Worm (Caenorhabditis elegans) whole organism, mixed stage, embryonic: Measurements from ENCODE around the gene srx-88.

Experiments used
- M03D4.4 ChIP-seq: sonication (generic microtip); optimal IDR thresholded peaks from 2 replicates; lab custom pipeline; 2017; ENCODE audit warnings: mild to moderate bottlenecking, missing genetic modification characterization, missing compliant biosample characterization
- bed-3 ChIP-seq: fragments of 200-800 bp; sonication (Bioruptor generic); optimal IDR thresholded peaks from 3 replicates; lab custom pipeline; 2018; ENCODE audit warnings: mild to moderate bottlenecking, missing genetic modification characterization, moderate library complexity, missing compliant biosample characterization
- blmp-1 ChIP-seq: fragments of 150-350 bp; optimal IDR thresholded peaks from 2 replicates; lab custom pipeline; 2014; ENCODE audit warnings: missing biosample characterization, missing genetic modification characterization
- ceh-39 ChIP-seq: fragments of 150-350 bp; optimal IDR thresholded peaks from 2 replicates; lab custom pipeline; 2014; ENCODE audit warnings: missing biosample characterization, missing genetic modification characterization
- ceh-43 ChIP-seq: fragments of 200-800 bp; sonication (Bioruptor generic); optimal IDR thresholded peaks from 2 replicates; lab custom pipeline; 2018; ENCODE audit warnings: mild to moderate bottlenecking, missing genetic modification characterization, moderate library complexity, missing compliant biosample characterization
- ceh-83 ChIP-seq: fragments of 200-800 bp; sonication (Bioruptor generic); optimal IDR thresholded peaks from 2 replicates; lab custom pipeline; 2018; ENCODE audit warnings: mild to moderate bottlenecking, missing genetic modification characterization, missing compliant biosample characterization
- ces-1 ChIP-seq: fragments of 150-350 bp; optimal IDR thresholded peaks from 2 replicates; lab custom pipeline; 2014; ENCODE audit warnings: missing biosample characterization, missing genetic modification reagents, missing genetic modification characterization
- drap-1 ChIP-seq: fragments of 200-800 bp; sonication (Bioruptor generic); optimal IDR thresholded peaks from 3 replicates; lab custom pipeline; 2018; ENCODE audit warnings: mild to moderate bottlenecking, missing genetic modification characterization, missing compliant biosample characterization
- elt-1 ChIP-seq: sonication (generic microtip); optimal IDR thresholded peaks from 2 replicates; lab custom pipeline; 2017; ENCODE audit warnings: missing genetic modification characterization, mild to moderate bottlenecking, missing compliant biosample characterization, antibody characterized with exemption, moderate library complexity, borderline replicate concordance; ENCODE audit not compliant: insufficient read depth
- elt-3 ChIP-seq: fragments of 150-350 bp; optimal IDR thresholded peaks from 2 replicates; lab custom pipeline; 2014; ENCODE audit warnings: missing biosample characterization, missing genetic modification characterization
- flh-1 ChIP-seq: fragments of 200-800 bp; sonication (Bioruptor generic); optimal IDR thresholded peaks from 2 replicates; lab custom pipeline; 2018; ENCODE audit warnings: mild to moderate bottlenecking, missing genetic modification characterization, moderate library complexity, missing compliant biosample characterization
- hlh-1 ChIP-seq: fragments of 150-350 bp; optimal IDR thresholded peaks from 2 replicates; lab custom pipeline; 2014; ENCODE audit warnings: missing biosample characterization, missing genetic modification reagents, missing genetic modification characterization
- lin-13 ChIP-seq: fragments of 150-350 bp; optimal IDR thresholded peaks from 2 replicates; lab custom pipeline; 2014; ENCODE audit warnings: missing biosample characterization, missing genetic modification characterization
- lin-32 ChIP-seq: fragments of 200-800 bp; sonication (Bioruptor generic); optimal IDR thresholded peaks from 2 replicates; lab custom pipeline; 2018; ENCODE audit warnings: mild to moderate bottlenecking, missing genetic modification characterization, missing compliant biosample characterization
- lsy-2 ChIP-seq: fragments of 150-350 bp; optimal IDR thresholded peaks from 2 replicates; lab custom pipeline; 2014; ENCODE audit warnings: missing biosample characterization, missing genetic modification characterization
- mab-5 ChIP-seq: fragments of 150-350 bp; optimal IDR thresholded peaks from 2 replicates; lab custom pipeline; 2014; ENCODE audit warnings: missing biosample characterization, missing genetic modification characterization
- mep-1 ChIP-seq: fragments of 150-350 bp; optimal IDR thresholded peaks from 2 replicates; lab custom pipeline; 2017; ENCODE audit warnings: missing biosample characterization, missing genetic modification reagents, missing genetic modification characterization, inconsistent platforms
- mls-2 ChIP-seq: sonication (generic microtip); optimal IDR thresholded peaks from 2 replicates; lab custom pipeline; 2016; ENCODE audit warnings: mild to moderate bottlenecking, missing genetic modification characterization, moderate library complexity, missing compliant biosample characterization
- nhr-12 ChIP-seq: fragments of 150-350 bp; optimal IDR thresholded peaks from 2 replicates; lab custom pipeline; 2014; ENCODE audit warnings: missing biosample characterization, missing genetic modification characterization
- nhr-2 ChIP-seq: fragments of 150-350 bp; optimal IDR thresholded peaks from 2 replicates; lab custom pipeline; 2014; ENCODE audit warnings: missing biosample characterization, missing genetic modification characterization
- nhr-76 ChIP-seq: sonication (generic microtip); optimal IDR thresholded peaks from 2 replicates; lab custom pipeline; 2017; ENCODE audit warnings: missing biosample characterization, missing genetic modification characterization
- pha-4 ChIP-seq: fragments of 150-350 bp; optimal IDR thresholded peaks from 2 replicates; lab custom pipeline; 2018; ENCODE audit warnings: missing biosample characterization, missing genetic modification reagents, missing genetic modification characterization
- snpc-4 ChIP-seq: fragments of 150-350 bp; optimal IDR thresholded peaks from 2 replicates; lab custom pipeline; 2014; ENCODE audit warnings: missing biosample characterization, missing genetic modification characterization
- sptf-1 ChIP-seq: sonication (generic microtip); optimal IDR thresholded peaks from 2 replicates; lab custom pipeline; 2017; ENCODE audit warnings: mild to moderate bottlenecking, missing genetic modification characterization, moderate library complexity, missing compliant biosample characterization
- tbx-8 ChIP-seq: fragments of 200-800 bp; sonication (Bioruptor generic); optimal IDR thresholded peaks from 2 replicates; lab custom pipeline; 2018; ENCODE audit warnings: mild to moderate bottlenecking, missing genetic modification characterization, moderate library complexity, missing compliant biosample characterization
- unc-62 ChIP-seq: fragments of 150-350 bp; optimal IDR thresholded peaks from 2 replicates; lab custom pipeline; 2014; ENCODE audit warnings: missing biosample characterization, missing genetic modification reagents, missing genetic modification characterization
- zip-8 ChIP-seq: fragments of 150-350 bp; optimal IDR thresholded peaks from 2 replicates; lab custom pipeline; 2014; ENCODE audit warnings: missing biosample characterization, missing genetic modification characterization
- ztf-11 ChIP-seq: fragments of 150-350 bp; optimal IDR thresholded peaks from 2 replicates; lab custom pipeline; 2014; ENCODE audit warnings: missing biosample characterization, missing genetic modification characterization

Gene srx-88

DNA sequence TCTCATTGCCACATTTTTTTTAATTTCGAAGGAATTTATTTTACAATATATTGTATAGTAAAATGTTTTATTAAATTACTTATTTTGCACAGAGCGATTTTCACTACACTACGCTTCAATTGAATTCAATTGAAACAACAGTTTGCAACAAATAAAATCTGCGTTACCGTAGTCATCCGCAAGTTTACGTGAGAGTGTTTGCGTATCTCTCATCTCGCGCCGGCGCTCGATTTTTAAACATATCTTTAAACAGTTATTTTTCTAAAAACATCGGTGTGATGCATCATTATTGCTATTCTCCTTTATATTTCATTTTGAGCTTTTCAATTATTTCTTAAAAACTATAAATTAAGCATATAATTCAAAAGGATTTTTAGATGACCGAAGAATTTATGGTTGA lies 29.1 kb upstream of the srx-88 start, which contains the start of gene duo-1:
Gene duo-1 (plus strand): TSS at position 371 of the 400 bp plus-strand sequence.
- TF ChIP-seq lsy-2 (tag; lab: Kevin White, UChicago) (peak; percentile 76), lin-13 (tag; lab: Kevin White, UChicago) (no peak)

DNA sequence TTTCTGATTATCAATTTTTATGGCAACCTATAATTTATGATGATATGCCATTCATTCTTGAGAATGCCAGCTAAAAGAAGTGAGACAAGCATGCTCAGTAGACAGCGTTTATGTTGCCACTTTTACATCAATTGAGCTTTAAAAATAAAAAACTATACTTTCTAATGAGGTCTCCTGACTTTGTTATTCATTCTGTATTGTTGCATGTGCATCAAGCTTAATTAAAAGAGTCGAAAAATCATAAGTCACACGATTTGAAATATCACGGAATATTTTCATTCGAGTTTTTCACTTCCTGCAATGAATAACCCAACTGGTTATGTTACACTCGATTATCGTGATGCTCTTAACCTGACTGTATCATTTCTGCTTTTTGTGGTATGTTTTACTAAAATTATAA lies 20.7 kb upstream of the srx-88 start, which contains the start of gene srx-86:
Gene srx-86 (plus strand): TSS at position 301 of the 400 bp plus-strand sequence.
- no peak for TF ChIP-seq ceh-83
- TF ChIP-seq mab-5 (tag; lab: Kevin White, UChicago) = no peak
- no peak for TF ChIP-seq blmp-1 (tag; lab: Kevin White, UChicago)
- no peak for TF ChIP-seq zip-8 (tag; lab: Kevin White, UChicago)
- no peak for TF ChIP-seq pha-4
- no peak for TF ChIP-seq elt-3 (tag; lab: Kevin White, UChicago)
- TF ChIP-seq elt-1 = no peak
- TF ChIP-seq ztf-11 (tag; lab: Kevin White, UChicago) = no peak
- TF ChIP-seq lsy-2 (tag; lab: Kevin White, UChicago) = no peak
- no peak for TF ChIP-seq nhr-12
- no peak for TF ChIP-seq hlh-1 (tag; lab: Kevin White, UChicago)

DNA sequence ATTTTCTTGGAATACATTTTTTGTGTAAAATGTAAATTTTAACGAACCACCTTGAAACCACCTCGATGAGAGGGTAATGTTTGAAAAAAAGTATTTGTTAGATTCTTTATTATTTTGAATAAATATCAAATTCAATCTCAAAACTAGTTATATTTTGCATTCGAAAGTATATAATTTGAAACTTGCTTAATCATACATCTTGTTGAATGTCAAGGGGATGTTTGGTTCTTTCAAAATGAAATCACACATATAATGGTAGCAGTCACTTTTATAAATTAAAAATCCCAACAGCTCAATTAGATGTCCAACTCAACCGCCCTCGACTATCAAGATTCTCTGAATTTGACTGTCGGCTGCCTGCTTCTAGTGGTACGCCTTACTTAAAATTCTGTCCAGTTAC lies 18.7 kb upstream of the srx-88 start, which contains the start of gene srx-87:
Gene srx-87 (plus strand): TSS at position 301 of the 400 bp plus-strand sequence.
- TF ChIP-seq tbx-8 (no peak), ceh-39 (tag; lab: Kevin White, UChicago) (no peak), mls-2 (tag; lab: Kevin White, UChicago) (no peak), ces-1 (GFP tag; lab: Kevin White, UChicago) (no peak), snpc-4 (tag; lab: Kevin White, UChicago) (no peak), pha-4 (no peak), flh-1 (no peak)

DNA sequence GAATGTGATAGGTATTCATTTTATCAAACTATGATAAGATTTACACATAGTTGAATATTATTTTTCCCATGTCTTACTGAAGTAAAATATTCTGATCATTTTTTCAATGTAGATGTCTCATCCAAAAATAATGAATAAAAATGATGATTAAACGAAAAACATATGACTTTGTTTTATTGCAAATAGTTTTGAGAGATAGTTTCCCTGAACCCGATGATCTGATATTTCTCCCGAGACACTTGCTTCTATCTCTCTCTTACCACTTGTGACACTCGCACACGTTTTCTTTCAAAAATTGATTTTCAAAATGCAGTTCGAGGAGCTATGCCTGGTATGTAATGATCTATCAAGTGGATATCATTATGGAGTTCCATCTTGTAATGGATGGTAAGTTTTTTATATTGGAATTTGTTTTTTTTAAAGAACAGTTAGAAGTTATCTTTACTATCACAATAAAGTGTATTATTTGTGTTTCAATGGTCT lies 13.1 kb upstream of the srx-88 start, which contains the start of the genes nhr-101 and pms-2:
Gene nhr-101 (plus strand): TSS at position 308 of the 483 bp plus-strand sequence.
Gene pms-2 (minus strand): TSS at position 433 of the 483 bp plus-strand sequence.
- TF ChIP-seq ces-1 (GFP tag; lab: Kevin White, UChicago) = no peak
- no peak for TF ChIP-seq ceh-83
- no peak for TF ChIP-seq mls-2 (tag; lab: Kevin White, UChicago)
- no peak for TF ChIP-seq mep-1 (tag; lab: Kevin White, UChicago)
- TF ChIP-seq zip-8 (tag; lab: Kevin White, UChicago) = no peak
- no peak for TF ChIP-seq drap-1 (GFP tag; lab: Kevin White, UChicago)
- no peak for TF ChIP-seq nhr-76 (tag; lab: Kevin White, UChicago)
- TF ChIP-seq lsy-2 (tag; lab: Kevin White, UChicago) = no peak
- no peak for TF ChIP-seq sptf-1 (tag; lab: Kevin White, UChicago)
- TF ChIP-seq, all 35 proteins: peak for 0

DNA sequence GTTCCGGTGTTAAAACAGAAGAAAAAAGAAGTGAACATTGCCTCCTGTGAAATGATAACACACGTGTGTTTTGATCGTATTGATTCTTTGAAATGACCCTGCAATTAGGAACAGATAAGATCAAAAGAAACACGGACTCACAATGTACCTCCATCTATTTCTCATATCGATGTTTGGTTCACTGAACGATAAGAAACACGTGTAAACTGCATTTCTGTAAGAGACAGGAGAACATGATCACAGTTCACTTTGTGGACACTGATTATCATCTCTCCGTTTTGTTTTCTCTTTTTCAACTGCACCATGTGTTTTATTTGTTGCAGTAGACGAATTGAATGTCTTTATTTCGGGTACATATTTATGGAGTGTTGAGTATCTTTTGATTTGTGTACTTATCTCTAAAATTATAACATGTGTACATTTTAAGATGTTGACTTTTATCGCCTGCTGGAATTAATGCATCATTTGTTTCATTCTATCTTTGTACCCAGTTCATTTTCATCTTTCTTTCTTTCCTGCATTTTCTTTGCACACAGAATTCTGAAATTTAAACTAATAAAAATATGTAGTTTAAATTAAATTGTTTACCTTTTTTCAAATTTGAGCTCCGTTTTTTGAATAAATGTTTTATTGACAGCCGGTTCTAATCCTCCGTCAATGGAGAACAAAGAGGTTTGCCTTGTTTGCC lies 10.4 kb upstream of the srx-88 start, which contains the start of the genes H12C20.7 and nhr-68:
Gene H12C20.7 (minus strand): TSS at position 188 of the 688 bp plus-strand sequence.
Gene nhr-68 (plus strand): TSS at position 638 of the 688 bp plus-strand sequence.
- TF ChIP-seq nhr-12 = no peak
- TF ChIP-seq ceh-43 (GFP tag; lab: Kevin White, UChicago) = no peak
- peak; percentile 58 for TF ChIP-seq elt-1
- TF ChIP-seq, all 35 proteins: peak for 1

DNA sequence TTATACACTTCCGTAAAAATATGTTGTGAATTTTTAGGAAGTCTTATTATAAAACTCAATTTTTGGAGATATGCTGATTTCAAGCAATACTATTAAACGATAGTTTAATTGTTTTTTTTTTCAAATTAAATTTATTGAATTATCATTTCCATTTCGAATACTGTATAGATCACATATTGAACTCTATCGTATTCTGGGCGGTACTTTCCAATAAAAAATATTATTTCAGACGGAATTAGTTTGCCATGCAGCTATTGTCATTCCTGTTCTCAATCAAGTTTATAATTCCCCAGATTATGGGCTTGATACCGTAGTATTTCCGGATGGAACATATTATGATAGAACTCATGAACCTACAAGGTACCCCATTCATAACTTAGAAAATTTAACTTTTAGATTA lies 8.7 kb upstream of the srx-88 start:
- no peak for TF ChIP-seq sptf-1 (tag; lab: Kevin White, UChicago)
- no peak for TF ChIP-seq snpc-4 (tag; lab: Kevin White, UChicago)
- no peak for TF ChIP-seq nhr-2 (tag; lab: Kevin White, UChicago)
- no peak for TF ChIP-seq mep-1 (tag; lab: Kevin White, UChicago)

DNA sequence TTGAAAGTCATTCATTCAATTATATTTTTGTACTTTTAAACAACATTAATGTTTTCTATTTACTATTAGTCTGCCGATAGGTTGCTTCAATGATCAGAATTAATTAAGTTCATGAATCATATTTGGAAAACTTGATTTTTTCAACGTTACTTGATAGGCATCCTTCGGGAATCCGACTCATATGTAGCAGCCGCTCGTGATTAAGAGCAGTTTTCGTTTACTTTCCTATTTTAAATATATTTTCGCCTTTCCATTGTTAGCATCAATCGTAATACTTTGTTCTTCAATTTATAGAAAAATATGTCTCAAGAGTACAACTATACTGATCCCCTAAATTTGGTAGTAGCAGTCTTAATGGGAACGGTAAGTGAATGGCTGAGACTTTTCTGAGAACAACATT lies 2.5 kb upstream of the srx-88 start, which contains the start of gene srx-90:
Gene srx-90 (plus strand): TSS at position 301 of the 400 bp plus-strand sequence.
- TF ChIP-seq ces-1 (GFP tag; lab: Kevin White, UChicago) = no peak
- no peak for TF ChIP-seq ztf-11 (tag; lab: Kevin White, UChicago)
- TF ChIP-seq ceh-83 = no peak
- no peak for TF ChIP-seq snpc-4 (tag; lab: Kevin White, UChicago)
- TF ChIP-seq nhr-76 (tag; lab: Kevin White, UChicago) = no peak
- no peak for TF ChIP-seq bed-3 (GFP tag; lab: Kevin White, UChicago)
- no peak for TF ChIP-seq lin-13 (tag; lab: Kevin White, UChicago)
- TF ChIP-seq ceh-39 (tag; lab: Kevin White, UChicago) = no peak
- no peak for TF ChIP-seq pha-4
- no peak for TF ChIP-seq lin-32 (GFP tag; lab: Kevin White, UChicago)
- TF ChIP-seq elt-3 (tag; lab: Kevin White, UChicago) = no peak
- TF ChIP-seq zip-8 (tag; lab: Kevin White, UChicago) = no peak
- TF ChIP-seq mep-1 (tag; lab: Kevin White, UChicago) = no peak
- no peak for TF ChIP-seq M03D4.4 (tag; lab: Kevin White, UChicago)
- no peak for TF ChIP-seq unc-62
